Worm (Caenorhabditis elegans): ENCODE results near the gene sars-2.
A peak's percentile ranks its signal among the peaks of the same experiment; 100 is the strongest.
"Not testable (repeated sequence)": the region's sequence is repeated elsewhere in the genome, so short reads cannot be mapped to it uniquely, and the experiment has no call there.

sars-2 gene

ce11 chrIV:4388854-4389253 lies 31.4 kb downstream of the sars-2 start (continued):
- TF ChIP-seq lin-54 (GFP tag; optimal IDR thresholded peaks at IDR 0.05) (peak; percentile 81), dox-1 (GFP tag; IDR thresholded peaks at IDR 0.05) (peak; percentile 78), pbrm-1 (GFP tag; IDR thresholded peaks at IDR 0.05) (peak; percentile 57; the same call in 1 of the 2 replicates), Y95B8A.8 (GFP tag; IDR thresholded peaks at IDR 0.05) (peak; percentile 75), ama-1 (GFP tag; optimal IDR thresholded peaks at IDR 0.05) (peak in 1 of 2 experiments; percentile 49), F52B5.7 (tag; optimal IDR thresholded peaks at IDR 0.05) (peak; percentile 69), madf-6 (GFP tag; IDR thresholded peaks at IDR 0.05) (peak; percentile 87)
- not testable (repeated sequence) for TF ChIP-seq ama-1 (optimal IDR thresholded peaks at IDR 0.05)

- TF ChIP-seq egrh-3 (GFP tag; IDR thresholded peaks at IDR 0.05) (peak; percentile 79; the same call in 1 of the 2 replicates), zfh-2 (GFP tag; conservative IDR thresholded peaks at IDR 0.05) (0 out of 2 replicates have a peak, but pooled peaks have one; percentile 8), mcd-1 (GFP tag; IDR thresholded peaks at IDR 0.05) (0 out of 2 replicates have a peak, but pooled peaks have one; percentile 19), pbrm-1 (GFP tag; IDR thresholded peaks at IDR 0.05) (0 out of 2 replicates have a peak, but pooled peaks have one; percentile 2)
These were observed 32.0 kb downstream of the sars-2 start for ce11 chrIV:4389427-4389826.

- TF ChIP-seq madf-8 (GFP tag; conservative IDR thresholded peaks at IDR 0.05) (peak; percentile 86), sea-2 (GFP tag; IDR thresholded peaks at IDR 0.05) (peak; percentile 89), B0019.2 (GFP tag; conservative IDR thresholded peaks at IDR 0.05) (peak; percentile 95), efl-1 (GFP tag; optimal IDR thresholded peaks at IDR 0.05) (peak; percentile 89), ceh-79 (tag; optimal IDR thresholded peaks at IDR 0.05) (no peak), F52B5.7 (tag; optimal IDR thresholded peaks at IDR 0.05) (peak; percentile 25), nfyb-1 (GFP tag; IDR thresholded peaks at IDR 0.05) (peak; percentile 98), aptf-2 (GFP tag; conservative IDR thresholded peaks at IDR 0.05) (peak; percentile 88), let-607 (tag; optimal IDR thresholded peaks at IDR 0.05) (peak; percentile 85 to 92), ceh-58 (GFP tag; IDR thresholded peaks at IDR 0.05) (no peak), snpc-1.3 (tag; optimal IDR thresholded peaks at IDR 0.05; ENCODE audit: insufficient read depth) (peak; percentile 59), ama-1 (optimal IDR thresholded peaks at IDR 0.05) (no peak), ama-1 (GFP tag; optimal IDR thresholded peaks at IDR 0.05) (no peak), C06A6.2 (GFP tag; conservative IDR thresholded peaks at IDR 0.05) (peak; percentile 94), ztf-3 (GFP tag; optimal IDR thresholded peaks at IDR 0.05) (no peak), ztf-22 (GFP tag; optimal IDR thresholded peaks at IDR 0.05) (peak; percentile 47), lag-1 (GFP tag; IDR thresholded peaks at IDR 0.05) (no peak), F55B11.4 (tag; optimal IDR thresholded peaks at IDR 0.05; ENCODE audit: borderline replicate concordance, insufficient read depth) (no peak), ccch-3 (GFP tag; optimal IDR thresholded peaks at IDR 0.05) (no peak), F49E8.2 (tag; optimal IDR thresholded peaks at IDR 0.05; ENCODE audit: insufficient read depth) (peak; percentile 86), tbx-9 (tag; optimal IDR thresholded peaks at IDR 0.05; ENCODE audit: borderline replicate concordance) (no peak), unc-62 (GFP tag; optimal IDR thresholded peaks at IDR 0.05) (no peak), xnd-1 (tag; optimal IDR thresholded peaks at IDR 0.05) (peak; percentile 67), ztf-6 (GFP tag; IDR thresholded peaks at IDR 0.05) (peak; percentile 89), ztf-28 (GFP tag; IDR thresholded peaks at IDR 0.05) (peak; percentile 97), hrde-1 (tag; optimal IDR thresholded peaks at IDR 0.05; ENCODE audit: borderline replicate concordance) (peak; percentile 46), attf-3 (GFP tag; conservative IDR thresholded peaks at IDR 0.05) (peak; percentile 87), tlf-1 (GFP tag; optimal IDR thresholded peaks at IDR 0.05) (peak; percentile 98), F57A8.1 (GFP tag; optimal IDR thresholded peaks at IDR 0.05) (no peak), ztf-26 (tag; optimal IDR thresholded peaks at IDR 0.05) (peak; percentile 85), madf-6 (GFP tag; IDR thresholded peaks at IDR 0.05) (peak; percentile 95), F23B12.7 (tag; optimal IDR thresholded peaks at IDR 0.05; ENCODE audit: insufficient read depth) (peak; percentile 79), T07F8.4 (tag; optimal IDR thresholded peaks at IDR 0.05) (no peak), attf-5 (GFP tag; optimal IDR thresholded peaks at IDR 0.05) (peak; percentile 99), mxl-1 (tag; optimal IDR thresholded peaks at IDR 0.05) (no peak), lin-26 (GFP tag; IDR thresholded peaks at IDR 0.05) (peak; percentile 25; the same call in 1 of the 2 replicates), egl-18 (GFP tag; IDR thresholded peaks at IDR 0.05) (peak; percentile 97)
These were observed 33.0 kb downstream of the sars-2 start, which contains the start of the genes rpl-7A and set-21 for ce11 chrIV:4390438-4390894. rpl-7A (minus strand) TSS chrIV:4390590. set-21 (plus strand) TSS chrIV:4390844.

Data from whole organism, young adult.